Worm (Caenorhabditis elegans): ENCODE data around the gene T28C12.2.

ce11 chrV:6352350-6352749 lies 23.4 kb downstream of the T28C12.2 start:
- TF ChIP-seq pha-4 (tag; optimal IDR thresholded peaks at IDR 0.05) (no peak), unc-86 (tag; optimal IDR thresholded peaks at IDR 0.05) (no peak), fkh-10 (GFP tag; optimal IDR thresholded peaks at IDR 0.05) (no peak), pqm-1 (tag; optimal IDR thresholded peaks at IDR 0.05) (no peak), F13H6.1 (tag; optimal IDR thresholded peaks at IDR 0.05) (peak; percentile 6), ceh-19 (GFP tag; optimal IDR thresholded peaks at IDR 0.05) (no peak), hlh-6 (tag; optimal IDR thresholded peaks at IDR 0.05) (no peak), odd-2 (tag; optimal IDR thresholded peaks at IDR 0.05) (no peak), ceh-45 (GFP tag; IDR thresholded peaks at IDR 0.05) (no peak), tbx-7 (tag; optimal IDR thresholded peaks at IDR 0.05) (no peak), mec-3 (tag; optimal IDR thresholded peaks at IDR 0.05; ENCODE audit: borderline replicate concordance) (no peak), pax-1 (tag; optimal IDR thresholded peaks at IDR 0.05) (no peak), unc-55 (GFP tag; optimal IDR thresholded peaks at IDR 0.05) (no peak)
